Worm (Caenorhabditis elegans) whole organism, L3 larva: Measurements from ENCODE around the gene F07C4.11.
A peak's percentile ranks its signal among the peaks of the same experiment; 100 is the strongest.

Experiments used
- R02D3.7 ChIP-seq: fragments of 150-350 bp; optimal IDR thresholded peaks from 2 replicates; lab custom pipeline; 2014; ENCODE audit warnings: missing biosample characterization, missing genetic modification characterization
- ZK546.5 ChIP-seq: sonication (generic microtip); optimal IDR thresholded peaks from 2 replicates; lab custom pipeline; 2017; ENCODE audit warnings: missing biosample characterization, missing genetic modification characterization
- aly-2 ChIP-seq: fragments of 150-350 bp; optimal IDR thresholded peaks from 2 replicates; lab custom pipeline; 2014; ENCODE audit warnings: missing biosample characterization, missing genetic modification characterization
- ama-1 ChIP-seq: fragments of 150-350 bp; optimal IDR thresholded peaks from 2 replicates; lab custom pipeline; 2018
- ceh-16 ChIP-seq: sonication (generic microtip); optimal IDR thresholded peaks from 2 replicates; lab custom pipeline; 2017; ENCODE audit warnings: missing biosample characterization, missing genetic modification characterization
- ceh-28 ChIP-seq: fragments of 150-350 bp; optimal IDR thresholded peaks from 2 replicates; lab custom pipeline; 2014; ENCODE audit warnings: missing biosample characterization, missing genetic modification reagents, missing genetic modification characterization
- ceh-82 ChIP-seq: fragments of 150-350 bp; optimal IDR thresholded peaks from 2 replicates; lab custom pipeline; 2014; ENCODE audit warnings: missing biosample characterization, missing genetic modification characterization
- ceh-9 ChIP-seq: sonication (generic microtip); optimal IDR thresholded peaks from 2 replicates; lab custom pipeline; 2018; ENCODE audit warnings: missing biosample characterization, missing genetic modification characterization
- daf-12 ChIP-seq: fragments of 150-350 bp; optimal IDR thresholded peaks from 2 replicates; lab custom pipeline; 2014; ENCODE audit warnings: missing biosample characterization, missing genetic modification reagents, missing genetic modification characterization
- egl-27 ChIP-seq: sonication (generic microtip); optimal IDR thresholded peaks from 4 replicates; lab custom pipeline; 2017; ENCODE audit warnings: missing biosample characterization, missing genetic modification reagents, missing genetic modification characterization
- egl-5 ChIP-seq: fragments of 150-350 bp; optimal IDR thresholded peaks from 2 replicates; lab custom pipeline; 2017; ENCODE audit warnings: missing biosample characterization, missing genetic modification reagents, missing genetic modification characterization, inconsistent platforms
- elt-1 ChIP-seq: fragments of 150-350 bp; optimal IDR thresholded peaks from 2 replicates; lab custom pipeline; 2014; ENCODE audit warnings: missing biosample characterization, missing genetic modification characterization
- elt-2 ChIP-seq: sonication (generic microtip); optimal IDR thresholded peaks from 2 replicates; lab custom pipeline; 2016; ENCODE audit warnings: missing genetic modification reagents, mild to moderate bottlenecking, missing genetic modification characterization, missing compliant biosample characterization
- elt-3 ChIP-seq, 3 experiments: fragments of 150-350 bp in 1 of 3; sonication (generic microtip) in 2 of 3; optimal IDR thresholded peaks; 2 replicates in 2 of 3; 4 replicates in 1 of 3; lab custom pipeline; 2014 to 2017; ENCODE audit warnings: missing biosample characterization in 3 of 3, missing genetic modification characterization in 3 of 3
- eor-1 ChIP-seq, 2 experiments: fragments of 150-350 bp; optimal IDR thresholded peaks; 2 replicates each; lab custom pipeline; 2014 to 2018; ENCODE audit warnings: missing biosample characterization in 2 of 2, missing genetic modification characterization in 2 of 2
- fkh-10 ChIP-seq: sonication (generic microtip); optimal IDR thresholded peaks from 2 replicates; lab custom pipeline; 2017; ENCODE audit warnings: missing biosample characterization, missing genetic modification reagents, missing genetic modification characterization
- fkh-2 ChIP-seq: fragments of 150-350 bp; optimal IDR thresholded peaks from 2 replicates; lab custom pipeline; 2014; ENCODE audit warnings: missing biosample characterization, missing genetic modification reagents, missing genetic modification characterization
- fos-1 ChIP-seq: fragments of 150-350 bp; optimal IDR thresholded peaks from 2 replicates; lab custom pipeline; 2014; ENCODE audit warnings: missing biosample characterization, missing genetic modification characterization
- hmg-11 ChIP-seq: sonication (generic microtip); optimal IDR thresholded peaks from 2 replicates; lab custom pipeline; 2016; ENCODE audit warnings: missing genetic modification characterization, missing compliant biosample characterization
- jun-1 ChIP-seq: fragments of 150-350 bp; optimal IDR thresholded peaks from 2 replicates; lab custom pipeline; 2014; ENCODE audit warnings: missing biosample characterization, missing genetic modification reagents, missing genetic modification characterization
- lin-15B ChIP-seq: fragments of 150-350 bp; optimal IDR thresholded peaks from 2 replicates; lab custom pipeline; 2014; ENCODE audit warnings: missing biosample characterization, missing genetic modification characterization
- lin-39 ChIP-seq: fragments of 150-350 bp; optimal IDR thresholded peaks from 2 replicates; lab custom pipeline; 2018; ENCODE audit warnings: missing biosample characterization, missing genetic modification reagents, missing genetic modification characterization
- lsy-12 ChIP-seq: sonication (generic microtip); optimal IDR thresholded peaks from 2 replicates; lab custom pipeline; 2016; ENCODE audit warnings: mild to moderate bottlenecking, missing genetic modification characterization, missing compliant biosample characterization
- mdl-1 ChIP-seq: fragments of 150-350 bp; optimal IDR thresholded peaks from 2 replicates; lab custom pipeline; 2014; ENCODE audit warnings: missing biosample characterization, missing genetic modification characterization
- mml-1 ChIP-seq: fragments of 150-350 bp; sonication (generic microtip); optimal IDR thresholded peaks from 3 replicates; lab custom pipeline; 2014; ENCODE audit warnings: missing biosample characterization, missing genetic modification characterization
- nfya-1 ChIP-seq: sonication (generic microtip); optimal IDR thresholded peaks from 2 replicates; lab custom pipeline; 2017; ENCODE audit warnings: missing genetic modification characterization, mild to moderate bottlenecking, missing compliant biosample characterization, antibody characterized with exemption, moderate library complexity; ENCODE audit not compliant: insufficient read depth
- nhr-11 ChIP-seq: fragments of 150-350 bp; optimal IDR thresholded peaks from 2 replicates; lab custom pipeline; 2014; ENCODE audit warnings: missing biosample characterization, missing genetic modification characterization
- nhr-12 ChIP-seq: fragments of 150-350 bp; optimal IDR thresholded peaks from 2 replicates; lab custom pipeline; 2014; ENCODE audit warnings: missing biosample characterization, missing genetic modification characterization
- nhr-23 ChIP-seq: fragments of 150-350 bp; optimal IDR thresholded peaks from 2 replicates; lab custom pipeline; 2014; ENCODE audit warnings: missing biosample characterization, missing genetic modification reagents, missing genetic modification characterization
- nhr-237 ChIP-seq: fragments of 150-350 bp; optimal IDR thresholded peaks from 2 replicates; lab custom pipeline; 2014; ENCODE audit warnings: missing biosample characterization, missing genetic modification characterization
- nhr-25 ChIP-seq: sonication (generic microtip); optimal IDR thresholded peaks from 2 replicates; lab custom pipeline; 2017; ENCODE audit warnings: missing biosample characterization, missing genetic modification characterization
- nhr-28 ChIP-seq: fragments of 150-350 bp; optimal IDR thresholded peaks from 2 replicates; lab custom pipeline; 2014; ENCODE audit warnings: missing biosample characterization, missing genetic modification characterization
- nhr-43 ChIP-seq: sonication (generic microtip); optimal IDR thresholded peaks from 2 replicates; lab custom pipeline; 2016; ENCODE audit warnings: mild to moderate bottlenecking, missing genetic modification characterization, missing compliant biosample characterization; ENCODE audit not compliant: poor library complexity, severe bottlenecking
- nhr-67 ChIP-seq: fragments of 150-350 bp; optimal IDR thresholded peaks from 2 replicates; lab custom pipeline; 2014; ENCODE audit warnings: missing biosample characterization, missing genetic modification characterization
- nhr-76 ChIP-seq: fragments of 150-350 bp; sonication (generic microtip); optimal IDR thresholded peaks from 5 replicates; lab custom pipeline; 2014; ENCODE audit warnings: missing biosample characterization, missing genetic modification characterization
- nhr-77 ChIP-seq: fragments of 150-350 bp; optimal IDR thresholded peaks from 2 replicates; lab custom pipeline; 2014; ENCODE audit warnings: missing biosample characterization, missing genetic modification characterization
- pha-4 ChIP-seq: fragments of 150-350 bp; optimal IDR thresholded peaks from 2 replicates; lab custom pipeline; 2014; ENCODE audit warnings: missing biosample characterization, missing genetic modification reagents, missing genetic modification characterization
- pqm-1 ChIP-seq: fragments of 150-350 bp; optimal IDR thresholded peaks from 2 replicates; lab custom pipeline; 2017; ENCODE audit warnings: missing biosample characterization, missing genetic modification characterization, inconsistent platforms
- sea-2 ChIP-seq: fragments of 150-350 bp; sonication (generic microtip); optimal IDR thresholded peaks from 4 replicates; lab custom pipeline; 2014; ENCODE audit warnings: missing biosample characterization, missing genetic modification reagents, missing genetic modification characterization
- skn-1 ChIP-seq: fragments of 150-350 bp; optimal IDR thresholded peaks from 2 replicates; lab custom pipeline; 2014; ENCODE audit warnings: missing biosample characterization, missing genetic modification characterization
- snpc-4 ChIP-seq: fragments of 150-350 bp; optimal IDR thresholded peaks from 2 replicates; lab custom pipeline; 2014; ENCODE audit warnings: missing biosample characterization, missing genetic modification characterization
- tbx-2 ChIP-seq: sonication (generic microtip); optimal IDR thresholded peaks from 2 replicates; lab custom pipeline; 2016; ENCODE audit warnings: mild to moderate bottlenecking, missing genetic modification characterization, missing compliant biosample characterization
- unc-39 ChIP-seq: sonication (generic microtip); optimal IDR thresholded peaks from 4 replicates; lab custom pipeline; 2017; ENCODE audit warnings: missing biosample characterization, missing genetic modification characterization
- unc-62 ChIP-seq: fragments of 150-350 bp; sonication (generic microtip); optimal IDR thresholded peaks from 4 replicates; lab custom pipeline; 2014; ENCODE audit warnings: missing biosample characterization, missing genetic modification reagents, missing genetic modification characterization
- zag-1 ChIP-seq: fragments of 150-350 bp; optimal IDR thresholded peaks from 2 replicates; lab custom pipeline; 2014; ENCODE audit warnings: missing biosample characterization, missing genetic modification characterization
- ztf-11 ChIP-seq: fragments of 150-350 bp; optimal IDR thresholded peaks from 2 replicates; lab custom pipeline; 2014; ENCODE audit warnings: missing biosample characterization, missing genetic modification characterization
- ztf-4 ChIP-seq: fragments of 150-350 bp; optimal IDR thresholded peaks from 2 replicates; lab custom pipeline; 2014; ENCODE audit warnings: missing biosample characterization, missing genetic modification characterization

F07C4.11 gene

DNA sequence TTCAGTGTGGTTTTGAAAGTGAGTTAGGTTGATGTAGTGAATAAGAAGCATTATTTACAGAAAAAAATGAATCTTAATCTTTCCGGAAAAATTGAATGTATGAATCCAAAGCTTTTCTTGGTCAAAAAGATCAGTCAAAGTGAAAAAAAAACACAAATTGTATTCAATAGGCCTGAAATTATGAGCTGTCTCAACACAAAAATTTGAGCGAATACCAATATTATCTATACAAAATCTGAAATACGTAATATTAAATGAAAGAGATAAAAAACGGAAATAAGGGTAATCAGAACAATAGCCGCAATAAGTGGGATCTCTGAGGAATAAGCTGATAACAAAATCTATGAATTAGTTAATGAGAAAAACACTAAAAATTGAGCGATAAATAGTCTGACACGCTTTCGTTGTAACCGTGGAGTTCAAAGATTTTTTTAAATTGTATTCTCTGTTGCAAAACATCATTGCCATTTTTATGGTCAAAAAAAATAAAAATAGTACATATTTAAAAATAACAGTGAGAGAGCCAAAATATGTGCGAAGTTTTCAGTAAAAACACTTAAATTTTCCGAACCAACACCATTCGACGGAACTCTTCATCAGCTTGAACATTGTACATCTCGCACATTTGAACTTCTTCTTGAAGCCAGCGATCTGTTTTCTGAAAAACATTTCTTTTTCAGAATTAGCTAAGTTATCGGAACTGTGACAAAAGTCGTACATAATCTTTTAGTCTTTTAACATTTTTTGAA, 40.8 kb upstream of the F07C4.11 start, which contains the start of gene sre-11:
Gene sre-11, minus strand, starts transcription at position 51 of the 749 bp plus-strand sequence.
- TF ChIP-seq nhr-43 (tag; lab: Kevin White, UChicago), result no peak
- no peak for TF ChIP-seq pqm-1 (tag; lab: Kevin White, UChicago)
- TF ChIP-seq elt-3 (tag; optimal IDR thresholded peaks at IDR 0.05; lab: Kevin White, UChicago), result no peak
- TF ChIP-seq elt-2 (tag; lab: Kevin White, UChicago), result no peak
- TF ChIP-seq skn-1 (tag; lab: Kevin White, UChicago), result no peak
- TF ChIP-seq ztf-11 (tag; lab: Kevin White, UChicago), result no peak
- no peak for TF ChIP-seq eor-1 (tag; optimal IDR thresholded peaks at IDR 0.05; lab: Kevin White, UChicago)
- no peak for TF ChIP-seq tbx-2 (tag; lab: Kevin White, UChicago)
- no peak for TF ChIP-seq fkh-10 (GFP tag; lab: Kevin White, UChicago)
- no peak for TF ChIP-seq jun-1 (tag; lab: Kevin White, UChicago)
- no peak for TF ChIP-seq nfya-1 (tag; lab: Kevin White, UChicago)
- no peak for TF ChIP-seq nhr-77 (tag; lab: Kevin White, UChicago)

DNA sequence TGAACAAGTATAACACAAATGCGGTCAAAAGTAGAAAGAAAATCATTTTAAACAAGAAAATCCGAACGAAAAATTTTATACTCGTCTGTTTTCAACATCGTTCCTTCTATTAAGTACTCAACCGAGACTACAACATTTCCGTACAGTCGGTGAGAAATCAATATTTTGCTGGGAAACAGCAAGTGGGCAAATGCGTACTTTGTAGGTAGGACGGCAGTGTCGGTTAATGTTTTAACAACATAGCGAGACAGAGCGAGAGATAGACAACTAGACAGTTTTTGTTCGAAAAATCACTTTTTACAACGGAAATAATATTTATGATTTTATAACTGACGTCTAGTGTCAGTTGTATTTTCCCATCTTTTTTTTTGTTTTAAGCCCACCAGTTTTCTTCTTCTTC, 38.1 kb upstream of the F07C4.11 start, which contains the start of gene cyp-33A1:
Gene cyp-33A1, minus strand, starts transcription at position 72 of the 400 bp plus-strand sequence.
- TF ChIP-seq lin-15B (tag; lab: Kevin White, UChicago), result no peak
- TF ChIP-seq nhr-237 (tag; lab: Kevin White, UChicago), result no peak
- TF ChIP-seq ceh-16 (tag; lab: Kevin White, UChicago), result no peak
- no peak for TF ChIP-seq elt-1 (tag; lab: Kevin White, UChicago)
- no peak for TF ChIP-seq eor-1 (tag; optimal IDR thresholded peaks at IDR 0.05; lab: Kevin White, UChicago)
- TF ChIP-seq ZK546.5 (tag; lab: Kevin White, UChicago), result no peak
- no peak for TF ChIP-seq fos-1
- TF ChIP-seq nhr-11 (tag; lab: Kevin White, UChicago), result no peak
- TF ChIP-seq snpc-4, result no peak
- TF ChIP-seq aly-2 (tag; lab: Kevin White, UChicago), result no peak
- TF ChIP-seq nhr-67 (tag; lab: Kevin White, UChicago), result no peak
- no peak for TF ChIP-seq lsy-12 (tag; lab: Kevin White, UChicago)
- no peak for TF ChIP-seq fkh-2 (tag; lab: Kevin White, UChicago)
- no peak for TF ChIP-seq nhr-28 (tag; lab: Kevin White, UChicago)
- TF ChIP-seq ceh-28 (tag; lab: Kevin White, UChicago), result peak; percentile 65
- TF ChIP-seq daf-12, result no peak
- no peak for TF ChIP-seq tbx-2 (tag; lab: Kevin White, UChicago)
- TF ChIP-seq unc-62 (GFP tag; lab: Kevin White, UChicago), result no peak
- peak; percentile 74 for TF ChIP-seq pqm-1 (tag; lab: Kevin White, UChicago)
- no peak for TF ChIP-seq mdl-1 (tag; lab: Kevin White, UChicago)
- TF ChIP-seq lin-39 (tag; lab: Kevin White, UChicago), result no peak
- no peak for TF ChIP-seq fkh-10 (GFP tag; lab: Kevin White, UChicago)
- no peak for TF ChIP-seq nhr-43 (tag; lab: Kevin White, UChicago)
- peak; percentile 32 for TF ChIP-seq elt-2 (tag; lab: Kevin White, UChicago)
- TF ChIP-seq nfya-1 (tag; lab: Kevin White, UChicago), result no peak
- no peak for TF ChIP-seq ceh-82 (tag; lab: Kevin White, UChicago)
- TF ChIP-seq nhr-76 (tag; lab: Kevin White, UChicago), result no peak
- no peak for TF ChIP-seq zag-1 (tag; lab: Kevin White, UChicago)
- no peak for TF ChIP-seq ztf-4 (tag; lab: Kevin White, UChicago)
- TF ChIP-seq jun-1 (tag; lab: Kevin White, UChicago), result no peak
- TF ChIP-seq egl-5 (tag; lab: Kevin White, UChicago), result peak; percentile 29
- TF ChIP-seq skn-1 (tag; lab: Kevin White, UChicago), result no peak
- peak; percentile 36 for TF ChIP-seq nhr-23 (tag; lab: Kevin White, UChicago)
- TF ChIP-seq egl-27, result no peak
- no peak for TF ChIP-seq pha-4
- TF ChIP-seq nhr-25 (tag; lab: Kevin White, UChicago), result peak; percentile 25
- TF ChIP-seq mml-1 (tag; lab: Kevin White, UChicago), result no peak
- no peak for TF ChIP-seq ceh-9
- no peak for TF ChIP-seq ama-1 (lab: Kevin White, UChicago)
- TF ChIP-seq sea-2, result no peak
- TF ChIP-seq R02D3.7 (tag; lab: Kevin White, UChicago), result no peak
- no peak for TF ChIP-seq nhr-77 (tag; lab: Kevin White, UChicago)
- TF ChIP-seq nhr-12, result no peak
- no peak for TF ChIP-seq unc-39 (tag; lab: Kevin White, UChicago)
- no peak for TF ChIP-seq elt-3 (tag; optimal IDR thresholded peaks at IDR 0.05; lab: Kevin White, UChicago)
- TF ChIP-seq hmg-11, result no peak
- TF ChIP-seq ztf-11 (tag; lab: Kevin White, UChicago), result no peak
- TF ChIP-seq, all 47 proteins: peak for 6
